Fruit fly (Drosophila melanogaster): Measurements from ENCODE around the gene CG5254.

CG5254 gene

DNA sequence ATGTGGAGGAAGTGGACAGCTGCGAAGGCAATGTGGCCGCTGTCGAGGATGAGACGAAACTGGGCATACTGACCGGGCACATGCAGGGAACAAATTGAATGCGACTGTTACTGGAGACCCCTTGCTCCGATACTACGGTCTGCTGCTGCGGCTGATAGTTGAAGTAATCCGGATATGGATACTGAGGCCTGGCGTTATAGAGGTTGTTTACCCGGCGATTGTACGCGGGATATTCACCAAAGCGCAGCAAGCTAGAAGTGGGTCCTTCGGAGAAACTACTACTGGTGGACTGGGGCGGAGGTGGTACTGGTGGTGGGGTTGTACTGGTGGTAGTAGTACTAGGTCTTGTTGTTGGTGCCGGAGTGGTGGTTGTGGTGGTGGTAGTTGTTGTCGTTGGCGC is at the start of gene CG5254:
TSS of gene CG5254 (plus strand) at position 301 of the 400 bp plus-strand sequence.
- no peak for TF ChIP-seq OdsH (GFP tag; optimal IDR thresholded peaks at IDR 0.05)
- TF ChIP-seq sv (GFP tag; optimal IDR thresholded peaks at IDR 0.05), result no peak
- TF ChIP-seq GATAd (GFP tag; optimal IDR thresholded peaks at IDR 0.05), result no peak
- no peak for TF ChIP-seq h (GFP tag; optimal IDR thresholded peaks at IDR 0.05)
- TF ChIP-seq Sp1 (GFP tag; optimal IDR thresholded peaks at IDR 0.05), result no peak
- no peak for TF ChIP-seq Hnf4 (GFP tag; optimal IDR thresholded peaks at IDR 0.05)
- TF ChIP-seq br (GFP tag; optimal IDR thresholded peaks at IDR 0.05), result no peak
- no peak for TF ChIP-seq usp (GFP tag; optimal IDR thresholded peaks at IDR 0.05)
- TF ChIP-seq sage (GFP tag; optimal IDR thresholded peaks at IDR 0.05), result no peak
- no peak for TF ChIP-seq rgr (GFP tag; optimal IDR thresholded peaks at IDR 0.05)
- no peak for TF ChIP-seq Abd-B (GFP tag; optimal IDR thresholded peaks at IDR 0.05)

- TF ChIP-seq lola (GFP tag; optimal IDR thresholded peaks at IDR 0.05) (no peak), Dfd (GFP tag; optimal IDR thresholded peaks at IDR 0.05) (no peak), foxo (GFP tag; optimal IDR thresholded peaks at IDR 0.05) (no peak), Mio (GFP tag; optimal IDR thresholded peaks at IDR 0.05) (no peak)
These were observed 47.7 kb upstream of the CG5254 start for dm6 chrX:702484-702883.

DNA sequence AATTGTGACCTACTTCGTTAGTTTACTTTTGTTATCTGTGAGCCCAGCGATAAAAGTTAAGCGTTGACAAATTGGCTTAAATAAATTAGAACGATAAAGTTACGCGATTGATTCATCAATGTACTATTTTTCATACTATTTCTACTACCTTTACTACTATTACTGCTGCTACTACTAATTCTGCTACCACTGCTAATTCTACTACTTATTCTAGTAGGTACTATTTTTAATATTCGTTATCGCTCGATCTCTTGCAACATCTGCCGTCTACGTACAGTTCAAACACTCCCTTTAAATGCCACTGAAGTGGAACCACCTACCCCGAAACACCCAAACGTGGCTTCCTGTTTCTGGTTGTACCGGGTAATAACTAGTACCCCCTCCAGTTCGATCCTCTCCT is 40.7 kb upstream of the CG5254 start:
- TF ChIP-seq Jra (GFP tag; optimal IDR thresholded peaks at IDR 0.05) (no peak), dmrt93B (GFP tag; optimal IDR thresholded peaks at IDR 0.05) (no peak)

DNA sequence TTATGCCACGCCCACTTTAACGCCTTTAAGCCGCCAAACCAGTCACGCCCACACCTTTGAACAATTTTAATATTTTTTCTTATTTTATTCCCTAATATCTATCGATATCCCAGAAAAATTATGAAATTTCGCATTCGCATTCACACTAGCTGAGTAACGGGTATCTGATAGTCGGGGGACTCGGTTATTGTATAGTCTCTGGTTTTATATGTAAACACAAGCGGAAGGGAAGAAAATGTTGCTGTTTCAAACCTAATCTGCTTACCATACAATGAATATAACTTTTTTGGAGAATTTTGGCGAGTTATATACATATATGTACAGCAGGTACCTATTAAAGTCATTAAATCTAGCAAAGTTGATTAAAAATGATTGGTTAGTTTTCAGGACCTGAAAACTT is 39.2 kb upstream of the CG5254 start:
- TF ChIP-seq dsf (GFP tag; optimal IDR thresholded peaks at IDR 0.05; ENCODE audit: borderline replicate concordance), result no peak
- no peak for TF ChIP-seq pan (optimal IDR thresholded peaks at IDR 0.05)
- TF ChIP-seq Dfd (GFP tag; optimal IDR thresholded peaks at IDR 0.05), result peak; percentile 76

dm6 chrX:711852-712251 is 38.3 kb upstream of the CG5254 start:
- no peak for TF ChIP-seq dl (GFP tag; optimal IDR thresholded peaks at IDR 0.05; ENCODE audit: insufficient read depth in 1 of 2, partially characterized antibody in 2 of 2)
- peak; percentile 69 for TF ChIP-seq Sp1 (GFP tag; optimal IDR thresholded peaks at IDR 0.05)
- peak; percentile 90 for TF ChIP-seq h (GFP tag; optimal IDR thresholded peaks at IDR 0.05)
- TF ChIP-seq pan (optimal IDR thresholded peaks at IDR 0.05), result peak; percentile 37
- TF ChIP-seq HLH106 (tag; optimal IDR thresholded peaks at IDR 0.05), result peak; percentile 77
- peak; percentile 76 for TF ChIP-seq sage (GFP tag; optimal IDR thresholded peaks at IDR 0.05)
- peak; percentile 82 for TF ChIP-seq Hnf4 (GFP tag; optimal IDR thresholded peaks at IDR 0.05)
- peak; percentile 89 for TF ChIP-seq ey (GFP tag; optimal IDR thresholded peaks at IDR 0.05)
- TF ChIP-seq Vsx2 (GFP tag; optimal IDR thresholded peaks at IDR 0.05; ENCODE audit: partially characterized antibody), result no peak
- TF ChIP-seq rgr (GFP tag; optimal IDR thresholded peaks at IDR 0.05), result peak; percentile 86
- TF ChIP-seq dmrt93B (GFP tag; optimal IDR thresholded peaks at IDR 0.05), result peak; percentile 76
- TF ChIP-seq CG32264 (GFP tag; optimal IDR thresholded peaks at IDR 0.05), result peak; percentile 75
- TF ChIP-seq psq (GFP tag; optimal IDR thresholded peaks at IDR 0.05), result peak; percentile 70
- no peak for TF ChIP-seq Abd-B (GFP tag; optimal IDR thresholded peaks at IDR 0.05)
- TF ChIP-seq foxo (GFP tag; optimal IDR thresholded peaks at IDR 0.05), result peak in 1 of 2 experiments; percentile 90
- TF ChIP-seq woc (GFP tag; optimal IDR thresholded peaks at IDR 0.05), result peak; percentile 86
- TF ChIP-seq fru (GFP tag; optimal IDR thresholded peaks at IDR 0.05), result peak; percentile 90
- TF ChIP-seq Dfd (GFP tag; optimal IDR thresholded peaks at IDR 0.05), result no peak
- no peak for TF ChIP-seq tai (GFP tag; optimal IDR thresholded peaks at IDR 0.05)
- peak; percentile 26 for TF ChIP-seq Dif (GFP tag; optimal IDR thresholded peaks at IDR 0.05; ENCODE audit: partially characterized antibody)
- TF ChIP-seq br (GFP tag; optimal IDR thresholded peaks at IDR 0.05), result peak; percentile 87
- peak; percentile 85 for TF ChIP-seq OdsH (GFP tag; optimal IDR thresholded peaks at IDR 0.05)
- TF ChIP-seq Rel (GFP tag; optimal IDR thresholded peaks at IDR 0.05), result peak; percentile 52
- TF ChIP-seq Rel (tag; optimal IDR thresholded peaks at IDR 0.05), result no peak

All from whole organism, wandering third instar larva.